Fruit fly (Drosophila melanogaster) whole organism, embryonic: ENCODE measurements around the gene CG12182.

ENCODE experiments used
- Abd-B ChIP-seq: fragments of 200-800 bp; sonication (Bioruptor generic); optimal IDR thresholded peaks from 2 replicates; lab custom pipeline; 2018; ENCODE audit warnings: missing biosample characterization, mild to moderate bottlenecking, missing genetic modification characterization, moderate library complexity
- Aef1 ChIP-seq: fragments of 200-800 bp; sonication (Bioruptor generic); IDR thresholded peaks from 3 replicates; pipeline ENCODE4 v1.3.6; 2022; ENCODE audit warnings: missing biosample characterization, missing genetic modification characterization
- BtbVII ChIP-seq: fragments of 200-800 bp; sonication (Bioruptor generic); optimal IDR thresholded peaks from 3 replicates; lab custom pipeline; 2017; ENCODE audit warnings: missing biosample characterization, mild to moderate bottlenecking, missing genetic modification characterization
- Bteb2 ChIP-seq: fragments of 200-800 bp; sonication (Bioruptor generic); optimal IDR thresholded peaks from 2 replicates; lab custom pipeline; 2016; ENCODE audit warnings: missing biosample characterization, missing genetic modification characterization
- CG10565 ChIP-seq: fragments of 200-800 bp; sonication (Bioruptor generic); optimal IDR thresholded peaks from 3 replicates; lab custom pipeline; 2016; ENCODE audit warnings: missing biosample characterization, mild to moderate bottlenecking, missing genetic modification characterization
- CG10979 ChIP-seq: fragments of 200-800 bp; sonication (Bioruptor generic); optimal IDR thresholded peaks from 2 replicates; lab custom pipeline; 2018; ENCODE audit warnings: missing biosample characterization, mild to moderate bottlenecking, missing genetic modification characterization, moderate library complexity
- CG13894 ChIP-seq: fragments of 200-800 bp; sonication (Bioruptor generic); optimal IDR thresholded peaks from 3 replicates; lab custom pipeline; 2018; ENCODE audit warnings: missing biosample characterization, mild to moderate bottlenecking, missing genetic modification characterization, moderate library complexity
- CG14050 ChIP-seq: fragments of 200-800 bp; sonication (Bioruptor generic); IDR thresholded peaks from 3 replicates; pipeline ENCODE4 v1.3.6; 2022; ENCODE audit warnings: missing biosample characterization, missing genetic modification characterization
- CG15696 ChIP-seq: fragments of 200-800 bp; sonication (Bioruptor generic); optimal IDR thresholded peaks from 2 replicates; lab custom pipeline; 2019; ENCODE audit warnings: missing biosample characterization, mild to moderate bottlenecking, missing genetic modification characterization, moderate library complexity
- CG17802 ChIP-seq: fragments of 200-800 bp; sonication (Bioruptor generic); optimal IDR thresholded peaks from 2 replicates; lab custom pipeline; 2018; ENCODE audit warnings: missing biosample characterization, mild to moderate bottlenecking, missing genetic modification characterization, moderate library complexity
- CG2202 ChIP-seq: fragments of 200-800 bp; sonication (Bioruptor generic); optimal IDR thresholded peaks from 2 replicates; lab custom pipeline; 2018; ENCODE audit warnings: missing biosample characterization, mild to moderate bottlenecking, missing genetic modification characterization
- CG31224 ChIP-seq: fragments of 200-800 bp; sonication (Bioruptor generic); IDR thresholded peaks from 2 replicates; pipeline ENCODE4 v1.3.6; 2022; ENCODE audit warnings: missing biosample characterization, missing genetic modification characterization
- CG32532 ChIP-seq: fragments of 200-800 bp; sonication (Bioruptor generic); IDR thresholded peaks from 2 replicates; pipeline ENCODE4 v1.3.6; 2022; ENCODE audit warnings: missing biosample characterization, missing genetic modification characterization
- CG3407 ChIP-seq: fragments of 200-800 bp; sonication (Bioruptor generic); optimal IDR thresholded peaks from 2 replicates; lab custom pipeline; 2018; ENCODE audit warnings: missing biosample characterization, mild to moderate bottlenecking, missing genetic modification characterization
- CG4424 ChIP-seq: fragments of 200-800 bp; sonication (Bioruptor generic); optimal IDR thresholded peaks from 3 replicates; lab custom pipeline; 2016; ENCODE audit warnings: missing biosample characterization, missing genetic modification characterization
- CG4707 ChIP-seq: fragments of 200-800 bp; sonication (Bioruptor generic); optimal IDR thresholded peaks from 2 replicates; lab custom pipeline; 2018; ENCODE audit warnings: missing biosample characterization, mild to moderate bottlenecking, missing genetic modification characterization, moderate library complexity
- CG6765 ChIP-seq: fragments of 200-800 bp; sonication (Bioruptor generic); optimal IDR thresholded peaks from 3 replicates; lab custom pipeline; 2017; ENCODE audit warnings: missing biosample characterization, mild to moderate bottlenecking, missing genetic modification characterization
- CG8281 ChIP-seq: fragments of 200-800 bp; sonication (Bioruptor generic); optimal IDR thresholded peaks from 2 replicates; lab custom pipeline; 2018; ENCODE audit warnings: missing biosample characterization, mild to moderate bottlenecking, missing genetic modification characterization, moderate library complexity
- CG8478 ChIP-seq: fragments of >200 bp; optimal IDR thresholded peaks from 2 replicates; lab custom pipeline; 2018
- CG9215 ChIP-seq: fragments of 200-800 bp; sonication (Bioruptor generic); IDR thresholded peaks from 2 replicates; pipeline ENCODE4 v1.3.6; 2022; ENCODE audit warnings: missing biosample characterization, missing genetic modification characterization
- Camta ChIP-seq: fragments of 200-800 bp; sonication (Bioruptor generic); optimal IDR thresholded peaks from 2 replicates; lab custom pipeline; 2016; ENCODE audit warnings: missing biosample characterization, missing genetic modification characterization
- D19B ChIP-seq: fragments of 200-800 bp; sonication (Bioruptor generic); optimal IDR thresholded peaks from 2 replicates; lab custom pipeline; 2017; ENCODE audit warnings: missing biosample characterization, mild to moderate bottlenecking, missing genetic modification characterization
- Ets65A ChIP-seq: fragments of 200-800 bp; sonication (Bioruptor generic); peaks from one replicate; lab custom pipeline; 2016; ENCODE audit warnings: missing biosample characterization, missing genetic modification characterization
- HLHmδ ChIP-seq: fragments of 200-800 bp; sonication (Bioruptor generic); optimal IDR thresholded peaks from 2 replicates; lab custom pipeline; 2018; ENCODE audit warnings: missing biosample characterization, mild to moderate bottlenecking, missing genetic modification characterization, moderate library complexity
- Hand ChIP-seq: fragments of 200-800 bp; sonication (Bioruptor generic); optimal IDR thresholded peaks from 2 replicates; lab custom pipeline; 2017; ENCODE audit warnings: mild to moderate bottlenecking, missing biosample characterization, missing genetic modification reagents, missing genetic modification characterization
- Hmx ChIP-seq: fragments of 200-800 bp; sonication (Bioruptor generic); optimal IDR thresholded peaks from 2 replicates; lab custom pipeline; 2016; ENCODE audit warnings: missing biosample characterization, missing genetic modification characterization
- Hr39 ChIP-seq: fragments of >200 bp; optimal IDR thresholded peaks from 2 replicates; lab custom pipeline; 2017
- Kr ChIP-seq: fragments of 200-800 bp; sonication (Bioruptor generic); optimal IDR thresholded peaks from 2 replicates; lab custom pipeline; 2017; ENCODE audit warnings: missing biosample characterization, mild to moderate bottlenecking, missing genetic modification characterization
- MESR4 ChIP-seq: fragments of 200-800 bp; sonication (Bioruptor generic); optimal IDR thresholded peaks from 2 replicates; lab custom pipeline; 2018; ENCODE audit warnings: missing biosample characterization, mild to moderate bottlenecking, missing genetic modification characterization, moderate library complexity
- MTF-1 ChIP-seq: fragments of 200-800 bp; sonication (Bioruptor generic); optimal IDR thresholded peaks from 2 replicates; lab custom pipeline; 2018; ENCODE audit warnings: missing biosample characterization, mild to moderate bottlenecking, missing genetic modification characterization, borderline replicate concordance
- Mrtf ChIP-seq: fragments of 200-800 bp; sonication (Bioruptor generic); IDR thresholded peaks from 3 replicates; pipeline ENCODE4 v1.3.6; 2022; ENCODE audit warnings: missing biosample characterization, missing genetic modification characterization
- Rfx ChIP-seq: fragments of 200-800 bp; sonication (Bioruptor generic); IDR thresholded peaks from 2 replicates; pipeline ENCODE4 v1.3.6; 2022; ENCODE audit warnings: missing biosample characterization, missing genetic modification characterization
- Rx ChIP-seq: fragments of 200-800 bp; sonication (Bioruptor generic); IDR thresholded peaks from 2 replicates; pipeline ENCODE4 v1.3.6; 2022; ENCODE audit warnings: missing biosample characterization, missing genetic modification characterization
- TFAM ChIP-seq: fragments of 200-800 bp; sonication (Bioruptor generic); optimal IDR thresholded peaks from 2 replicates; lab custom pipeline; 2017; ENCODE audit warnings: missing biosample characterization, missing genetic modification characterization, inconsistent platforms
- Tbp ChIP-seq: fragments of >200 bp; optimal IDR thresholded peaks from 2 replicates; lab custom pipeline; 2018; ENCODE audit warnings: missing biosample characterization, missing genetic modification characterization
- btn ChIP-seq: fragments of 200-800 bp; sonication (Bioruptor generic); optimal IDR thresholded peaks from 2 replicates; lab custom pipeline; 2016; ENCODE audit warnings: missing biosample characterization, missing genetic modification characterization
- chif ChIP-seq, 2 experiments: fragments of 200-800 bp; sonication (Bioruptor generic); optimal IDR thresholded peaks; 3 replicates each; lab custom pipeline; 2016; ENCODE audit warnings: missing biosample characterization in 2 of 2, missing genetic modification characterization in 2 of 2
- crol ChIP-seq: fragments of 200-800 bp; sonication (Bioruptor generic); IDR thresholded peaks from 2 replicates; pipeline ENCODE4 v1.3.6; 2022; ENCODE audit warnings: missing biosample characterization, missing genetic modification characterization
- gsb ChIP-seq: fragments of 200-800 bp; sonication (Bioruptor generic); IDR thresholded peaks from 2 replicates; pipeline ENCODE4 v1.3.6; 2022; ENCODE audit warnings: missing biosample characterization, missing genetic modification characterization
- klu ChIP-seq: fragments of 200-800 bp; sonication (Bioruptor generic); IDR thresholded peaks from 2 replicates; pipeline ENCODE4 v1.3.6; 2022; ENCODE audit warnings: missing biosample characterization, missing genetic modification characterization
- lilli ChIP-seq: fragments of 200-800 bp; sonication (Bioruptor generic); optimal IDR thresholded peaks from 3 replicates; lab custom pipeline; 2016; ENCODE audit warnings: missing biosample characterization, missing genetic modification characterization
- lola ChIP-seq, 3 experiments: fragments of >200 bp in 2 of 3; fragments of 200-800 bp in 1 of 3; sonication (Bioruptor generic) in 1 of 3; optimal IDR thresholded peaks; 2 replicates each; lab custom pipeline; 2017 to 2019; ENCODE audit warnings: missing biosample characterization in 3 of 3, missing genetic modification characterization in 3 of 3, mild to moderate bottlenecking in 1 of 3, moderate library complexity in 1 of 3
- lov ChIP-seq, 2 experiments: fragments of 200-800 bp in 1 of 2; fragments of >200 bp in 1 of 2; sonication (Bioruptor generic) in 1 of 2; IDR thresholded peaks in 1 of 2; optimal IDR thresholded peaks in 1 of 2; 2 replicates in 1 of 2; 3 replicates in 1 of 2; pipeline versions ENCODE4 v1.3.6 to Lab custom; 2017 to 2022; ENCODE audit warnings: missing biosample characterization in 1 of 2, missing genetic modification characterization in 1 of 2
- luna ChIP-seq: fragments of 200-800 bp; sonication (Bioruptor generic); optimal IDR thresholded peaks from 2 replicates; lab custom pipeline; 2016; ENCODE audit warnings: missing biosample characterization, missing genetic modification characterization
- pros ChIP-seq: fragments of 200-800 bp; sonication (Bioruptor generic); optimal IDR thresholded peaks from 3 replicates; lab custom pipeline; 2019; ENCODE audit warnings: missing biosample characterization, mild to moderate bottlenecking, missing genetic modification characterization, moderate library complexity
- sisA ChIP-seq: fragments of 200-800 bp; sonication (Bioruptor generic); IDR thresholded peaks from 2 replicates; pipeline ENCODE4 v1.3.6; 2022; ENCODE audit warnings: missing biosample characterization, missing genetic modification characterization
- toy ChIP-seq: fragments of 200-800 bp; sonication (Bioruptor generic); IDR thresholded peaks from 2 replicates; pipeline ENCODE4 v1.3.6; 2022; ENCODE audit warnings: missing biosample characterization, missing genetic modification characterization
- tup ChIP-seq: fragments of 200-800 bp; sonication (Bioruptor generic); optimal IDR thresholded peaks from 2 replicates; lab custom pipeline; 2016; ENCODE audit warnings: missing biosample characterization, mild to moderate bottlenecking, missing genetic modification characterization, moderate library complexity
- twi ChIP-seq: fragments of 200-800 bp; optimal IDR thresholded peaks from 2 replicates; lab custom pipeline; 2019; ENCODE audit warnings: missing biosample characterization, mild to moderate bottlenecking, missing genetic modification characterization, moderate library complexity
- vvl ChIP-seq: fragments of 200-800 bp; sonication (Bioruptor generic); IDR thresholded peaks from 2 replicates; pipeline ENCODE4 v1.3.6; 2022; ENCODE audit warnings: missing biosample characterization, missing genetic modification characterization

Gene CG12182

DNA sequence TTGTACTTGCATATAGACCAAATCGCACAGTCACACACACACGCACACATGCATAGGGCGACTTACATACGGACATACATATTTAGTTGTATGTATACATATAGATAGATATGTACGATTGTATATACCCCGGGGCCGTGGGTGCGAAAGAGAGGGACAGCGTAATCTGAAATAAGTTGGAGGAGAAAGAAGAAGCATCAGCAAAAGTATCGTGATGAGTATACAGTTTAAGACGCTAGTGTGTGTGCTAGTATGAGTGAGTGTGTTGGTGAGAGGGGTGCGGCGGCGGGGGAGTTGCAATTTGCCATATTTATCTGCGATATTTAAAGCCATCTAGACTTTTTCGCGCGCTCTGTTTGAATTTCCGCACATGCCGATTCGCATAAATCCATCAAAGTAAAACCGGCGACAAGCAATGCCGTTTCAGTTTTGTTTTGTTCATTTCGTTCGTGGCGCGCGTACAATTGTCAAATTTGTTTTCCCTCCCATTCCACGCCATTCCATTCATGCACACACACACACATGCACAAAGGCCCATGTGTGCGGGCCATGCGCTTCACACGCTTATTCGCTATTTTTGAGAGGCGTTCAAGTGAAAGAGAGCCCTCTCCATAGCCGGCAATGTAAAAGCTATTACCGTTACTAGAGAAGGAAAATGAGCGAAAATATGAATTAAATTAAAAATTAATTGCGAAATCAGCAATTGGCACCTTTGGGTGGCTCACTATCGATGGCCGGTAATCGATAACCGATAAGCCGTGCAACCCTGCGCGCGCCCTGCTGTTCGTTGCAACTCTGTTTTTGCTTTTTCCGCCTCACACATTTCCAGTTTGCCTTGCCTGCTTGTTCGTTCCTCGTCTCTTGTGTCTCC lies 35.8 kb upstream of the CG12182 start (continued):
- TF ChIP-seq CG31224 (GFP tag; lab: Robert Waterston, UW) = peak; percentile 75
- TF ChIP-seq CG3407 = peak; percentile 82
- peak; percentile 55 for TF ChIP-seq CG13894 (tag; lab: Kevin White, UChicago)
- peak; percentile 72 for TF ChIP-seq CG8478
- peak; percentile 89 for TF ChIP-seq crol (GFP tag; lab: Robert Waterston, UW)
- TF ChIP-seq Hmx (GFP tag; lab: Kevin White, UChicago) = no peak
- no peak for TF ChIP-seq Abd-B (GFP tag; lab: Kevin White, UChicago)
- TF ChIP-seq lilli (GFP tag; lab: Kevin White, UChicago) = peak; percentile 80
- TF ChIP-seq CG6765 = peak; percentile 96
- TF ChIP-seq CG9215 (GFP tag; lab: Robert Waterston, UW) = peak; percentile 39
- peak; percentile 75; the same call in 2 of the 3 replicates for TF ChIP-seq CG14050 (GFP tag; lab: Robert Waterston, UW)
- peak; percentile 54 for TF ChIP-seq CG17802 (tag; lab: Kevin White, UChicago)
- peak; percentile 94 for TF ChIP-seq MTF-1 (GFP tag; lab: Kevin White, UChicago)
- no peak for TF ChIP-seq sisA
- TF ChIP-seq Mrtf (GFP tag; lab: Robert Waterston, UW) = no peak
- TF ChIP-seq pros (GFP tag; lab: Kevin White, UChicago) = peak; percentile 66
- TF ChIP-seq toy (GFP tag; lab: Robert Waterston, UW) = peak; percentile 64; the same call in 1 of the 2 replicates
- TF ChIP-seq Bteb2 (GFP tag; lab: Kevin White, UChicago) = peak; percentile 79
- TF ChIP-seq lola (GFP tag; optimal IDR thresholded peaks at IDR 0.05; lab: Kevin White, UChicago) = peak in 2 of 3 experiments; percentile 47 to 53
- peak; percentile 42 for TF ChIP-seq tup (GFP tag; lab: Kevin White, UChicago)
- TF ChIP-seq Tbp (GFP tag; lab: Kevin White, UChicago) = peak; percentile 5
- peak; percentile 78 for TF ChIP-seq Camta (GFP tag; lab: Kevin White, UChicago)
- peak; percentile 97 for TF ChIP-seq HLHmδ (GFP tag; lab: Kevin White, UChicago)
- TF ChIP-seq CG4424 = peak; percentile 78
- peak; percentile 67 for TF ChIP-seq CG10979 (tag; lab: Kevin White, UChicago)
- peak; percentile 74 for TF ChIP-seq Rx (GFP tag; lab: Robert Waterston, UW)

DNA sequence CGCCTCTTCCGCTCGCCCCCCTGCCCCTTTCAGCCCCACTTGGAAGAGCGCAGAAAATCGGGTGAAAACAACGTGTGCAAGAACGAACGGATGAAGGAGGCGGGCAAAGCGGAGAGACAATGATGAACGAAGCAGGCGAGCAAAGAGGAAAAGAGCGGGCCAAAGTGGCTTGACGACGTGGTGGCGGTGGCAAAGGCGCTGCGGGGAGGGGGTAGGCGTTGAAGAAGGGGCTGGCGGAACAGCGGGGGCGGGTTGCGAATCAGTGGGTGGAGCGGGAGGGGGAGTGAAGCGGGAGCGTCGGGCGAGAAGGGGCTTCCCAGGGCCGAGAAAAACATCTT lies 33.4 kb upstream of the CG12182 start:
- TF ChIP-seq luna (GFP tag; lab: Kevin White, UChicago) (no peak), Hand (GFP tag; lab: Kevin White, UChicago) (no peak), CG8281 (tag; lab: Kevin White, UChicago) (no peak), CG10565 (no peak), klu (peak; percentile 66), CG4707 (GFP tag; lab: Kevin White, UChicago) (no peak), Hr39 (no peak), CG2202 (tag; lab: Kevin White, UChicago) (no peak), twi (tag; lab: Kevin White, UChicago) (no peak), vvl (GFP tag; lab: Robert Waterston, UW) (no peak), lov (optimal IDR thresholded peaks at IDR 0.05; lab: Kevin White, UChicago) (no peak), lov (GFP tag; IDR thresholded peaks at IDR 0.05; lab: Robert Waterston, UW) (no peak), Ets65A (no peak), CG32532 (GFP tag; lab: Robert Waterston, UW) (peak; percentile 55), CG3407 (no peak), CG15696 (tag; lab: Kevin White, UChicago) (no peak), D19B (GFP tag; lab: Kevin White, UChicago) (no peak), chif (GFP tag; optimal IDR thresholded peaks at IDR 0.05; lab: Kevin White, UChicago) (no peak), Aef1 (GFP tag; lab: Robert Waterston, UW) (no peak), MESR4 (no peak), gsb (GFP tag; lab: Robert Waterston, UW) (no peak), btn (no peak), Rfx (GFP tag; lab: Robert Waterston, UW) (0 out of 2 replicates have a peak, but pooled peaks have one; percentile 10), BtbVII (GFP tag; lab: Kevin White, UChicago) (no peak), Kr (no peak), TFAM (no peak)
